Worm (Caenorhabditis elegans) whole organism, mixed stage, embryonic: ENCODE results near the gene nsph-1.1.

ENCODE experiments used
- M03D4.4 ChIP-seq: sonication (generic microtip); optimal IDR thresholded peaks from 2 replicates; lab custom pipeline; 2017; ENCODE audit warnings: mild to moderate bottlenecking, missing genetic modification characterization, missing compliant biosample characterization
- bed-3 ChIP-seq: fragments of 200-800 bp; sonication (Bioruptor generic); optimal IDR thresholded peaks from 3 replicates; lab custom pipeline; 2018; ENCODE audit warnings: mild to moderate bottlenecking, missing genetic modification characterization, moderate library complexity, missing compliant biosample characterization
- ceh-39 ChIP-seq: fragments of 150-350 bp; optimal IDR thresholded peaks from 2 replicates; lab custom pipeline; 2014; ENCODE audit warnings: missing biosample characterization, missing genetic modification characterization
- ceh-43 ChIP-seq: fragments of 200-800 bp; sonication (Bioruptor generic); optimal IDR thresholded peaks from 2 replicates; lab custom pipeline; 2018; ENCODE audit warnings: mild to moderate bottlenecking, missing genetic modification characterization, moderate library complexity, missing compliant biosample characterization
- ceh-83 ChIP-seq: fragments of 200-800 bp; sonication (Bioruptor generic); optimal IDR thresholded peaks from 2 replicates; lab custom pipeline; 2018; ENCODE audit warnings: mild to moderate bottlenecking, missing genetic modification characterization, missing compliant biosample characterization
- drap-1 ChIP-seq: fragments of 200-800 bp; sonication (Bioruptor generic); optimal IDR thresholded peaks from 3 replicates; lab custom pipeline; 2018; ENCODE audit warnings: mild to moderate bottlenecking, missing genetic modification characterization, missing compliant biosample characterization
- elt-1 ChIP-seq: sonication (generic microtip); optimal IDR thresholded peaks from 2 replicates; lab custom pipeline; 2017; ENCODE audit warnings: missing genetic modification characterization, mild to moderate bottlenecking, missing compliant biosample characterization, antibody characterized with exemption, moderate library complexity, borderline replicate concordance; ENCODE audit not compliant: insufficient read depth
- elt-3 ChIP-seq: fragments of 150-350 bp; optimal IDR thresholded peaks from 2 replicates; lab custom pipeline; 2014; ENCODE audit warnings: missing biosample characterization, missing genetic modification characterization
- ham-2 ChIP-seq: fragments of 200-800 bp; sonication (Bioruptor generic); optimal IDR thresholded peaks from 2 replicates; lab custom pipeline; 2018; ENCODE audit warnings: mild to moderate bottlenecking, missing genetic modification characterization, missing compliant biosample characterization
- lin-13 ChIP-seq: fragments of 150-350 bp; optimal IDR thresholded peaks from 2 replicates; lab custom pipeline; 2014; ENCODE audit warnings: missing biosample characterization, missing genetic modification characterization
- lin-32 ChIP-seq: fragments of 200-800 bp; sonication (Bioruptor generic); optimal IDR thresholded peaks from 2 replicates; lab custom pipeline; 2018; ENCODE audit warnings: mild to moderate bottlenecking, missing genetic modification characterization, missing compliant biosample characterization
- lsy-2 ChIP-seq: fragments of 150-350 bp; optimal IDR thresholded peaks from 2 replicates; lab custom pipeline; 2014; ENCODE audit warnings: missing biosample characterization, missing genetic modification characterization
- mab-5 ChIP-seq: fragments of 150-350 bp; optimal IDR thresholded peaks from 2 replicates; lab custom pipeline; 2014; ENCODE audit warnings: missing biosample characterization, missing genetic modification characterization
- mep-1 ChIP-seq: fragments of 150-350 bp; optimal IDR thresholded peaks from 2 replicates; lab custom pipeline; 2017; ENCODE audit warnings: missing biosample characterization, missing genetic modification reagents, missing genetic modification characterization, inconsistent platforms
- nhr-12 ChIP-seq: fragments of 150-350 bp; optimal IDR thresholded peaks from 2 replicates; lab custom pipeline; 2014; ENCODE audit warnings: missing biosample characterization, missing genetic modification characterization
- nhr-2 ChIP-seq: fragments of 150-350 bp; optimal IDR thresholded peaks from 2 replicates; lab custom pipeline; 2014; ENCODE audit warnings: missing biosample characterization, missing genetic modification characterization
- nhr-237 ChIP-seq: fragments of 150-350 bp; optimal IDR thresholded peaks from 2 replicates; lab custom pipeline; 2014; ENCODE audit warnings: missing biosample characterization, missing genetic modification characterization
- nhr-28 ChIP-seq: fragments of 150-350 bp; optimal IDR thresholded peaks from 2 replicates; lab custom pipeline; 2014; ENCODE audit warnings: missing biosample characterization, missing genetic modification characterization
- nhr-76 ChIP-seq: sonication (generic microtip); optimal IDR thresholded peaks from 2 replicates; lab custom pipeline; 2017; ENCODE audit warnings: missing biosample characterization, missing genetic modification characterization
- pha-4 ChIP-seq: fragments of 150-350 bp; optimal IDR thresholded peaks from 2 replicates; lab custom pipeline; 2018; ENCODE audit warnings: missing biosample characterization, missing genetic modification reagents, missing genetic modification characterization
- sem-2 ChIP-seq: fragments of 200-800 bp; sonication (Bioruptor generic); optimal IDR thresholded peaks from 2 replicates; lab custom pipeline; 2018; ENCODE audit warnings: mild to moderate bottlenecking, missing genetic modification characterization, missing compliant biosample characterization
- snpc-4 ChIP-seq: fragments of 150-350 bp; optimal IDR thresholded peaks from 2 replicates; lab custom pipeline; 2014; ENCODE audit warnings: missing biosample characterization, missing genetic modification characterization
- sptf-1 ChIP-seq: sonication (generic microtip); optimal IDR thresholded peaks from 2 replicates; lab custom pipeline; 2017; ENCODE audit warnings: mild to moderate bottlenecking, missing genetic modification characterization, moderate library complexity, missing compliant biosample characterization
- tbx-8 ChIP-seq: fragments of 200-800 bp; sonication (Bioruptor generic); optimal IDR thresholded peaks from 2 replicates; lab custom pipeline; 2018; ENCODE audit warnings: mild to moderate bottlenecking, missing genetic modification characterization, moderate library complexity, missing compliant biosample characterization
- unc-120 ChIP-seq: sonication (generic microtip); optimal IDR thresholded peaks from 2 replicates; lab custom pipeline; 2017; ENCODE audit warnings: missing genetic modification characterization, missing compliant biosample characterization; ENCODE audit not compliant: poor library complexity, severe bottlenecking
- unc-62 ChIP-seq: fragments of 150-350 bp; optimal IDR thresholded peaks from 2 replicates; lab custom pipeline; 2014; ENCODE audit warnings: missing biosample characterization, missing genetic modification reagents, missing genetic modification characterization
- zip-8 ChIP-seq: fragments of 150-350 bp; optimal IDR thresholded peaks from 2 replicates; lab custom pipeline; 2014; ENCODE audit warnings: missing biosample characterization, missing genetic modification characterization
- ztf-11 ChIP-seq: fragments of 150-350 bp; optimal IDR thresholded peaks from 2 replicates; lab custom pipeline; 2014; ENCODE audit warnings: missing biosample characterization, missing genetic modification characterization

nsph-1.1 gene

ce11 chrII:8742972-8743371 lies 23.6 kb upstream of the nsph-1.1 start:
- TF ChIP-seq bed-3 (GFP tag; lab: Kevin White, UChicago) = no peak
- TF ChIP-seq mab-5 (tag; lab: Kevin White, UChicago) = no peak
- no peak for TF ChIP-seq nhr-237 (tag; lab: Kevin White, UChicago)
- TF ChIP-seq lin-32 (GFP tag; lab: Kevin White, UChicago) = no peak
- TF ChIP-seq nhr-2 = no peak
- TF ChIP-seq sptf-1 (tag; lab: Kevin White, UChicago) = no peak
- no peak for TF ChIP-seq zip-8
- TF ChIP-seq drap-1 = no peak
- no peak for TF ChIP-seq tbx-8
- TF ChIP-seq M03D4.4 (tag; lab: Kevin White, UChicago) = no peak
- TF ChIP-seq pha-4 = no peak
- no peak for TF ChIP-seq sem-2
- no peak for TF ChIP-seq unc-62
- no peak for TF ChIP-seq elt-3 (tag; lab: Kevin White, UChicago)

ce11 chrII:8743379-8744173 lies 23.0 kb upstream of the nsph-1.1 start, which contains the start of gene mak-1:
Gene mak-1 (plus strand): TSS chrII:8744071.
- peak; percentile 29 for TF ChIP-seq unc-120 (tag; lab: Kevin White, UChicago)
- TF ChIP-seq unc-62 = no peak

- no peak for TF ChIP-seq lin-32 (GFP tag; lab: Kevin White, UChicago)
- no peak for TF ChIP-seq elt-3 (tag; lab: Kevin White, UChicago)
- TF ChIP-seq ceh-43 (GFP tag; lab: Kevin White, UChicago) = no peak
- no peak for TF ChIP-seq nhr-76 (tag; lab: Kevin White, UChicago)
- TF ChIP-seq ceh-83 (GFP tag; lab: Kevin White, UChicago) = no peak
- no peak for TF ChIP-seq lsy-2
- TF ChIP-seq M03D4.4 (tag; lab: Kevin White, UChicago) = no peak
- TF ChIP-seq nhr-12 (tag; lab: Kevin White, UChicago) = no peak
- TF ChIP-seq ham-2 (GFP tag; lab: Kevin White, UChicago) = no peak
- TF ChIP-seq sem-2 = no peak
- no peak for TF ChIP-seq nhr-2
- TF ChIP-seq drap-1 = no peak
- no peak for TF ChIP-seq nhr-237 (tag; lab: Kevin White, UChicago)
- no peak for TF ChIP-seq unc-120 (tag; lab: Kevin White, UChicago)
- TF ChIP-seq lin-13 (tag; lab: Kevin White, UChicago) = no peak
These were observed 21.8 kb upstream of the nsph-1.1 start for ce11 chrII:8744555-8745448.

- TF ChIP-seq snpc-4 (tag; lab: Kevin White, UChicago) (no peak), ham-2 (GFP tag; lab: Kevin White, UChicago) (no peak), ceh-39 (tag; lab: Kevin White, UChicago) (no peak), elt-1 (tag; lab: Kevin White, UChicago) (no peak), elt-3 (tag; lab: Kevin White, UChicago) (no peak), ztf-11 (tag; lab: Kevin White, UChicago) (no peak), lin-13 (tag; lab: Kevin White, UChicago) (no peak), unc-62 (no peak), nhr-76 (tag; lab: Kevin White, UChicago) (no peak), ceh-43 (GFP tag; lab: Kevin White, UChicago) (no peak), tbx-8 (no peak), drap-1 (no peak)
These were observed 20.9 kb upstream of the nsph-1.1 start for ce11 chrII:8745449-8746297.

ce11 chrII:8746298-8746775 lies 20.2 kb upstream of the nsph-1.1 start:
- TF ChIP-seq nhr-12 (tag; lab: Kevin White, UChicago) (no peak), elt-3 (tag; lab: Kevin White, UChicago) (no peak), nhr-2 (no peak), lin-13 (tag; lab: Kevin White, UChicago) (no peak), lsy-2 (no peak), M03D4.4 (tag; lab: Kevin White, UChicago) (no peak), sptf-1 (tag; lab: Kevin White, UChicago) (no peak), tbx-8 (no peak), mep-1 (no peak), ceh-83 (GFP tag; lab: Kevin White, UChicago) (no peak), sem-2 (no peak), snpc-4 (tag; lab: Kevin White, UChicago) (no peak), lin-32 (GFP tag; lab: Kevin White, UChicago) (no peak), ceh-39 (tag; lab: Kevin White, UChicago) (no peak), nhr-28 (tag; lab: Kevin White, UChicago) (no peak)
